Worm (Caenorhabditis elegans): ENCODE data around the gene C05E11.7.

The C05E11.7 gene

DNA sequence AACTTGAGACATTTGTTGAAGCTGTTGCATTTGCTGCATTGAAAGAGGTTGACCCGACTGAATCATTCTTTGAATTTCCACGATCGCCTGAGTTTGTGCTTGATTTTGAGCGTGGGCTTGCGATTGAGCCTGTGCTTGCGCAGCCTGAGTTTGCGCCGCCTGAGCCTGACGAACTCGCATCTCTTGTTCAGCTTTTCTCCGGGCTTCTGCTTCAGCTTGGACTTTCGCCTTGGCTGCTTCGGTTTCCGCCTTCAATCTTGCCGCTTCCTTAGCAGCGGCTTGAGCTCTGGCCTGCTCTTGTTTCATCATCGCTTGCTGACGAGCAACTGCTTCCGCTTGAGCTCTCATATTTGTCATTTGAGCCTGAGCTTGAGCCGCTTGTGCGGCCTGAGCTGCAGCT, 11.9 kb upstream of the C05E11.7 start:
- TF ChIP-seq nhr-20 (tag; optimal IDR thresholded peaks at IDR 0.05), result no peak
- no peak for TF ChIP-seq unc-98 (GFP tag; IDR thresholded peaks at IDR 0.05)
- TF ChIP-seq efl-1 (optimal IDR thresholded peaks at IDR 0.05), result no peak
- TF ChIP-seq efl-1 (GFP tag; optimal IDR thresholded peaks at IDR 0.05 in 1 of 2), result peak in 1 of 2 experiments; percentile 54
- no peak for TF ChIP-seq tlp-1 (tag; optimal IDR thresholded peaks at IDR 0.05)
- TF ChIP-seq ceh-8 (GFP tag; optimal IDR thresholded peaks at IDR 0.05), result no peak
- no peak for TF ChIP-seq ztf-4 (tag; optimal IDR thresholded peaks at IDR 0.05)

DNA sequence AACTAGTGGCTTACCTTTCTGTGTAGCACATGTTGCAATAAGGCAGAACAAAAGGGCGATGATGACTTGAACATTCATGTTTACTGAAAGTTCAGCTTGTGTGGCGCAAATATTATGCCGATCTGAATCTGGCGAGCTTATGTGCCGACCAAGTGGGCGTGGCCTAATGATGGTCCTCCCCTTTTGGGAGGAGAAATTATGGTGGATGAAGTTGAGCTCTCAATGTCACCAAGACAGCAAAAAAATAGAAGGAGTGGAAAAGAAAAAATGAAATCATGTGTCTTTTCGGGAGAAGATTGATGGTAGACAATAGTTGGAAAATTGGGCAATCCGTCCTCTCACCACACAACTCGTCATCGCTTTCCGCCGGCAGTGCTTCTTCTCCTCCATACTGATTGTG, 6.8 kb upstream of the C05E11.7 start, which contains the start of gene flp-12:
Gene flp-12 (minus strand): TSS at position 101 of the 400 bp plus-strand sequence.
- no peak for TF ChIP-seq Y116A8C.19 (tag; optimal IDR thresholded peaks at IDR 0.05; ENCODE audit: borderline replicate concordance)
- no peak for TF ChIP-seq ztf-11 (tag; optimal IDR thresholded peaks at IDR 0.05)
- no peak for TF ChIP-seq elt-3 (tag; optimal IDR thresholded peaks at IDR 0.05)
- TF ChIP-seq elt-2 (tag; optimal IDR thresholded peaks at IDR 0.05), result no peak
- TF ChIP-seq swsn-7 (tag; optimal IDR thresholded peaks at IDR 0.05), result no peak
- TF ChIP-seq tlp-1 (tag; optimal IDR thresholded peaks at IDR 0.05), result no peak
- TF ChIP-seq unc-130 (tag; optimal IDR thresholded peaks at IDR 0.05), result no peak
- TF ChIP-seq dpl-1 (GFP tag; optimal IDR thresholded peaks at IDR 0.05), result no peak
- no peak for TF ChIP-seq egl-13 (tag; optimal IDR thresholded peaks at IDR 0.05)
- TF ChIP-seq ces-1 (GFP tag; optimal IDR thresholded peaks at IDR 0.05), result no peak
- TF ChIP-seq fos-1 (tag; optimal IDR thresholded peaks at IDR 0.05), result no peak
- no peak for TF ChIP-seq ceh-8 (GFP tag; optimal IDR thresholded peaks at IDR 0.05)
- no peak for TF ChIP-seq zag-1 (tag; optimal IDR thresholded peaks at IDR 0.05)
- no peak for TF ChIP-seq lin-35 (GFP tag; optimal IDR thresholded peaks at IDR 0.05)
- TF ChIP-seq hlh-17 (GFP tag; optimal IDR thresholded peaks at IDR 0.05; ENCODE audit: borderline replicate concordance), result no peak
- TF ChIP-seq efl-3 (GFP tag; optimal IDR thresholded peaks at IDR 0.05), result no peak

DNA sequence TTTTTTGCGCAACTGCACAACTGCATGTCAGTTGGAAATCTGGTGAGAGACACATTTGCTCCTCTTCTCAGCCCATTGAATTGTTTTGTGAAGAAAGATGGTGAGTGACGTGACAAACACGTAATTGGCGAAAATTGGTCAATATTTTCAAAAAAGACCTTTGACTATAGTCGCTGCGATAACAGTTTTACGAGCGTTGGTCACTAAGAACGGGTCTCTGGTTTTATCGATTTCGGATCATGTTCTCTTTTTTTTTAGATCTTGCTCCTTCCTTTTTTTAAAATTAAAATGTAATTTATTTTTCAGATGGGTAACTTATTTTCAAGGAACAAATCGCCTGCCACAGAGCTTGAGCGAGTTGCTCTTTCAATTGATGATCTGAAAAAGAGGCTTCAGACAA, 3.0 kb upstream of the C05E11.7 start, which contains the start of gene lnp-1:
Gene lnp-1 (plus strand): TSS at position 301 of the 400 bp plus-strand sequence.
- TF ChIP-seq pax-3 (tag; optimal IDR thresholded peaks at IDR 0.05), result no peak
- no peak for TF ChIP-seq nhr-71 (tag; optimal IDR thresholded peaks at IDR 0.05)
- TF ChIP-seq nhr-19 (GFP tag; conservative IDR thresholded peaks at IDR 0.05), result no peak
- TF ChIP-seq unc-130 (tag; optimal IDR thresholded peaks at IDR 0.05), result no peak
- TF ChIP-seq nhr-237 (tag; optimal IDR thresholded peaks at IDR 0.05), result no peak
- TF ChIP-seq fkh-10 (GFP tag; optimal IDR thresholded peaks at IDR 0.05), result no peak
- no peak for TF ChIP-seq zag-1 (tag; optimal IDR thresholded peaks at IDR 0.05)
- TF ChIP-seq zip-4 (GFP tag; optimal IDR thresholded peaks at IDR 0.05), result no peak
- TF ChIP-seq nhr-85 (tag), result no peak
- TF ChIP-seq Y116A8C.19 (tag; optimal IDR thresholded peaks at IDR 0.05; ENCODE audit: borderline replicate concordance), result no peak
- TF ChIP-seq lin-15B (tag; optimal IDR thresholded peaks at IDR 0.05), result no peak
- no peak for TF ChIP-seq grh-1 (GFP tag; IDR thresholded peaks at IDR 0.05)
- no peak for TF ChIP-seq ceh-82 (tag; optimal IDR thresholded peaks at IDR 0.05)
- TF ChIP-seq elt-2 (tag; optimal IDR thresholded peaks at IDR 0.05), result no peak

DNA sequence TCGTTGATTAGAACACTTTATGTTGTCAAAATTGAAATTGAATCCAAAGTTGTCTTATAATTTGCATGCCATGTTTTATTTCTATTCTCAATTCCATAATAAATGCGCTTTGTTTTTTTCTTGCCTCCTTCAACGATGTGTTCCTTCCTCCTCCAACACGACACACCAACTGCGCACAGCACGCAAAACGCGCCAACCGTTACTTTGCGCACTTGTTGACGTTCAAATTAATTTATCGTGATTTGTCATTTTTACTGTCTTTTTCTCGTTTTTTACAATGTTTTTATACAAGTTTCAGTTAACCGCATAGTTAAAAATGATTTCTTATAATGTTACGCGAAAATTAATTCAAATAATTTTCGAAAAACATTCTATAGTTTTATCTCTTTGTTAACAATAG, 2.5 kb upstream of the C05E11.7 start:
- TF ChIP-seq efl-3 (GFP tag; optimal IDR thresholded peaks at IDR 0.05) (no peak), zag-1 (tag; optimal IDR thresholded peaks at IDR 0.05) (no peak), tbx-2 (tag; optimal IDR thresholded peaks at IDR 0.05) (peak; percentile 41), tlp-1 (tag; optimal IDR thresholded peaks at IDR 0.05) (no peak), sup-37 (GFP tag; optimal IDR thresholded peaks at IDR 0.05) (no peak), lin-13 (GFP tag; optimal IDR thresholded peaks at IDR 0.05) (peak; percentile 45), lsy-2 (tag; optimal IDR thresholded peaks at IDR 0.05) (peak; percentile 46 to 69), lin-35 (GFP tag; optimal IDR thresholded peaks at IDR 0.05) (peak; percentile 10 to 60), ceh-8 (GFP tag; optimal IDR thresholded peaks at IDR 0.05) (no peak), C34B4.2 (tag; optimal IDR thresholded peaks at IDR 0.05) (no peak), efl-1 (optimal IDR thresholded peaks at IDR 0.05) (peak; percentile 35 to 45), efl-1 (GFP tag; optimal IDR thresholded peaks at IDR 0.05 in 1 of 2) (peak; percentile 26 to 92), lin-39 (tag; optimal IDR thresholded peaks at IDR 0.05) (peak; percentile 5), nhr-47 (tag; optimal IDR thresholded peaks at IDR 0.05) (peak; percentile 54), blmp-1 (tag; optimal IDR thresholded peaks at IDR 0.05) (peak; percentile 63), C16A3.4 (tag; optimal IDR thresholded peaks at IDR 0.05) (peak; percentile 50), irx-1 (tag; optimal IDR thresholded peaks at IDR 0.05) (peak; percentile 44), pag-3 (tag; optimal IDR thresholded peaks at IDR 0.05; ENCODE audit: borderline replicate concordance, insufficient read depth) (no peak), ets-5 (GFP tag; IDR thresholded peaks at IDR 0.05) (no peak), Y116A8C.19 (tag; optimal IDR thresholded peaks at IDR 0.05; ENCODE audit: borderline replicate concordance) (no peak), unc-86 (tag; optimal IDR thresholded peaks at IDR 0.05) (no peak), nhr-76 (tag; optimal IDR thresholded peaks at IDR 0.05) (no peak), nhr-20 (tag; optimal IDR thresholded peaks at IDR 0.05) (peak; percentile 53), hlh-17 (GFP tag; optimal IDR thresholded peaks at IDR 0.05; ENCODE audit: borderline replicate concordance) (no peak)
